Fruit fly (Drosophila melanogaster) whole organism, adult: Measurements from ENCODE around the gene CG1640.
A peak's percentile ranks its signal among the peaks of the same experiment; 100 is the strongest.

Experiments used
- CG11617 ChIP-seq: fragments of 200-800 bp; sonication (Bioruptor generic); optimal IDR thresholded peaks from 2 replicates; lab custom pipeline; 2017; ENCODE audit warnings: mild to moderate bottlenecking, missing biosample characterization, missing genetic modification reagents, missing genetic modification characterization
- CG12768 ChIP-seq: fragments of 200-800 bp; sonication (Bioruptor generic); optimal IDR thresholded peaks from 2 replicates; lab custom pipeline; 2017; ENCODE audit warnings: missing biosample characterization, missing genetic modification characterization, mild to moderate bottlenecking, moderate library complexity, missing genetic modification reagents
- CG14711 ChIP-seq: fragments of 200-800 bp; sonication (Bioruptor generic); optimal IDR thresholded peaks from 2 replicates; lab custom pipeline; 2018; ENCODE audit warnings: missing biosample characterization, mild to moderate bottlenecking, missing genetic modification characterization, moderate library complexity
- CG1620 ChIP-seq: fragments of 200-800 bp; sonication (Bioruptor generic); optimal IDR thresholded peaks from 2 replicates; lab custom pipeline; 2016; ENCODE audit warnings: missing biosample characterization, missing genetic modification characterization
- CG33017 ChIP-seq: fragments of 200-800 bp; sonication (Bioruptor generic); optimal IDR thresholded peaks from 2 replicates; lab custom pipeline; 2018; ENCODE audit warnings: missing biosample characterization, mild to moderate bottlenecking, missing genetic modification characterization, moderate library complexity
- CG5204 ChIP-seq: fragments of 200-800 bp; sonication (Bioruptor generic); optimal IDR thresholded peaks from 2 replicates; lab custom pipeline; 2016; ENCODE audit warnings: missing biosample characterization, missing genetic modification characterization
- CG7045 ChIP-seq: fragments of 200-800 bp; sonication (Bioruptor generic); optimal IDR thresholded peaks from 2 replicates; lab custom pipeline; 2017; ENCODE audit warnings: missing biosample characterization, mild to moderate bottlenecking, missing genetic modification characterization
- CG7101 ChIP-seq: fragments of 200-800 bp; sonication (Bioruptor generic); optimal IDR thresholded peaks from 2 replicates; lab custom pipeline; 2018; ENCODE audit warnings: missing biosample characterization, mild to moderate bottlenecking, missing genetic modification characterization, moderate library complexity
- Clk ChIP-seq: fragments of 200-800 bp; sonication (Bioruptor generic); optimal IDR thresholded peaks from 2 replicates; lab custom pipeline; 2017; ENCODE audit warnings: missing biosample characterization, missing genetic modification characterization
- Crg-1 ChIP-seq: fragments of 200-800 bp; sonication (Bioruptor generic); optimal IDR thresholded peaks from 2 replicates; lab custom pipeline; 2016; ENCODE audit warnings: missing biosample characterization, missing genetic modification characterization
- Hr96 ChIP-seq: fragments of 200-800 bp; sonication (Bioruptor generic); optimal IDR thresholded peaks from 2 replicates; lab custom pipeline; 2016; ENCODE audit warnings: missing biosample characterization, missing genetic modification characterization
- Mnt ChIP-seq: fragments of 200-800 bp; sonication (Bioruptor generic); optimal IDR thresholded peaks from 2 replicates; lab custom pipeline; 2016; ENCODE audit warnings: missing biosample characterization, mild to moderate bottlenecking, missing genetic modification characterization
- bab1 ChIP-seq: fragments of 200-800 bp; sonication (Bioruptor generic); optimal IDR thresholded peaks from 3 replicates; lab custom pipeline; 2019; ENCODE audit warnings: missing biosample characterization, mild to moderate bottlenecking, missing genetic modification characterization, moderate library complexity
- cic ChIP-seq: fragments of 200-800 bp; sonication (Bioruptor generic); optimal IDR thresholded peaks from 2 replicates; lab custom pipeline; 2017; ENCODE audit warnings: missing biosample characterization, mild to moderate bottlenecking, missing genetic modification characterization, moderate library complexity
- cnc ChIP-seq, 2 experiments: fragments of >200 bp; optimal IDR thresholded peaks; 2 replicates each; lab custom pipeline; 2017
- kay ChIP-seq: fragments of 200-800 bp; sonication (Bioruptor generic); peaks from one replicate; lab custom pipeline; 2016; ENCODE audit warnings: missing biosample characterization, missing genetic modification characterization, borderline replicate concordance
- ovo ChIP-seq: fragments of 200-800 bp; sonication (Bioruptor generic); optimal IDR thresholded peaks from 2 replicates; lab custom pipeline; 2016; ENCODE audit warnings: missing biosample characterization, missing genetic modification characterization
- pad ChIP-seq: fragments of 200-800 bp; sonication (Bioruptor generic); optimal IDR thresholded peaks from 3 replicates; lab custom pipeline; 2017; ENCODE audit warnings: missing biosample characterization, missing genetic modification characterization, mild to moderate bottlenecking, moderate library complexity, missing genetic modification reagents
- tj ChIP-seq: fragments of 200-800 bp; sonication (Bioruptor generic); optimal IDR thresholded peaks from 3 replicates; lab custom pipeline; 2017; ENCODE audit warnings: missing biosample characterization, mild to moderate bottlenecking, missing genetic modification characterization, moderate library complexity
- toe ChIP-seq: fragments of 200-800 bp; sonication (Bioruptor generic); optimal IDR thresholded peaks from 2 replicates; lab custom pipeline; 2016; ENCODE audit warnings: missing biosample characterization, missing genetic modification characterization

Gene CG1640

dm6 chrX:13386776-13387175, 16.4 kb downstream of the CG1640 start:
- TF ChIP-seq cic (GFP tag; lab: Kevin White, UChicago), result no peak

- peak; percentile 91 for TF ChIP-seq CG11617 (GFP tag; lab: Kevin White, UChicago)
- TF ChIP-seq tj (GFP tag; lab: Kevin White, UChicago), result peak; percentile 89
- TF ChIP-seq Crg-1 (GFP tag; lab: Kevin White, UChicago), result peak; percentile 83
- TF ChIP-seq Mnt (GFP tag; lab: Kevin White, UChicago), result peak; percentile 94
- TF ChIP-seq pad (GFP tag; lab: Kevin White, UChicago), result peak; percentile 79
- no peak for TF ChIP-seq cnc (optimal IDR thresholded peaks at IDR 0.05; lab: Kevin White, UChicago)
- peak; percentile 63 for TF ChIP-seq CG7045 (GFP tag; lab: Kevin White, UChicago)
- peak; percentile 93 for TF ChIP-seq CG1620 (GFP tag; lab: Kevin White, UChicago)
- peak; percentile 89 for TF ChIP-seq kay (GFP tag; lab: Kevin White, UChicago)
- TF ChIP-seq toe, result peak; percentile 81
- TF ChIP-seq bab1 (GFP tag; lab: Kevin White, UChicago), result peak; percentile 86
- TF ChIP-seq CG12768 (GFP tag; lab: Kevin White, UChicago), result peak; percentile 47
- no peak for TF ChIP-seq CG5204 (GFP tag; lab: Kevin White, UChicago)
- TF ChIP-seq cic (GFP tag; lab: Kevin White, UChicago), result peak; percentile 14
- peak; percentile 53 for TF ChIP-seq Clk
- peak; percentile 58 for TF ChIP-seq CG33017 (tag; lab: Kevin White, UChicago)
- peak; percentile 99 for TF ChIP-seq CG14711 (tag; lab: Kevin White, UChicago)
- peak; percentile 88 for TF ChIP-seq CG7101
- peak; percentile 82 for TF ChIP-seq ovo (GFP tag; lab: Kevin White, UChicago)
- no peak for TF ChIP-seq Hr96
Observed at dm6 chrX:13387373-13387850, 17.0 kb downstream of the CG1640 start, which contains the start of the genes Ype and CG1662. Gene Ype (minus strand): TSS chrX:13387417. Gene CG1662 (plus strand): TSS chrX:13387563.

dm6 chrX:13390465-13391173, 20.2 kb downstream of the CG1640 start:
- TF ChIP-seq bab1 (GFP tag; lab: Kevin White, UChicago) (peak; percentile 97), CG7045 (GFP tag; lab: Kevin White, UChicago) (peak; percentile 69), tj (GFP tag; lab: Kevin White, UChicago) (peak; percentile 91), CG7101 (peak; percentile 91), ovo (GFP tag; lab: Kevin White, UChicago) (peak; percentile 34), Clk (no peak), CG11617 (GFP tag; lab: Kevin White, UChicago) (peak; percentile 72), cnc (optimal IDR thresholded peaks at IDR 0.05; lab: Kevin White, UChicago) (no peak), toe (no peak), pad (GFP tag; lab: Kevin White, UChicago) (peak; percentile 72), CG14711 (tag; lab: Kevin White, UChicago) (peak; percentile 91), CG12768 (GFP tag; lab: Kevin White, UChicago) (peak; percentile 17), CG33017 (tag; lab: Kevin White, UChicago) (peak; percentile 83)

dm6 chrX:13391174-13392040, 21.0 kb downstream of the CG1640 start:
- TF ChIP-seq CG5204 (GFP tag; lab: Kevin White, UChicago) (no peak), tj (GFP tag; lab: Kevin White, UChicago) (peak; percentile 89), Crg-1 (GFP tag; lab: Kevin White, UChicago) (peak; percentile 52), CG7101 (peak; percentile 53), pad (GFP tag; lab: Kevin White, UChicago) (peak; percentile 42), cic (GFP tag; lab: Kevin White, UChicago) (no peak), CG14711 (tag; lab: Kevin White, UChicago) (peak; percentile 48), bab1 (GFP tag; lab: Kevin White, UChicago) (peak; percentile 69)

dm6 chrX:13392041-13392353, 21.6 kb downstream of the CG1640 start:
- TF ChIP-seq Hr96 (no peak), cnc (optimal IDR thresholded peaks at IDR 0.05; lab: Kevin White, UChicago) (no peak), CG7101 (no peak), CG14711 (tag; lab: Kevin White, UChicago) (no peak), CG5204 (GFP tag; lab: Kevin White, UChicago) (no peak), Clk (no peak), kay (GFP tag; lab: Kevin White, UChicago) (no peak), Mnt (GFP tag; lab: Kevin White, UChicago) (no peak), CG33017 (tag; lab: Kevin White, UChicago) (no peak), Crg-1 (GFP tag; lab: Kevin White, UChicago) (no peak), cic (GFP tag; lab: Kevin White, UChicago) (no peak), CG12768 (GFP tag; lab: Kevin White, UChicago) (no peak), bab1 (GFP tag; lab: Kevin White, UChicago) (no peak)

dm6 chrX:13392764-13393163, 22.4 kb downstream of the CG1640 start:
- TF ChIP-seq cnc (optimal IDR thresholded peaks at IDR 0.05; lab: Kevin White, UChicago) (peak; percentile 15 to 66), CG12768 (GFP tag; lab: Kevin White, UChicago) (no peak), kay (GFP tag; lab: Kevin White, UChicago) (no peak), CG14711 (tag; lab: Kevin White, UChicago) (no peak)
